Worm (Caenorhabditis elegans) whole organism, L3 larva: Measurements from ENCODE around the gene glr-6.

Source experiments
- ama-1 ChIP-seq: fragments of 150-350 bp; optimal IDR thresholded peaks from 2 replicates; lab custom pipeline; 2018
- ceh-16 ChIP-seq: sonication (generic microtip); optimal IDR thresholded peaks from 2 replicates; lab custom pipeline; 2017; ENCODE audit warnings: missing biosample characterization, missing genetic modification characterization
- mml-1 ChIP-seq: fragments of 150-350 bp; sonication (generic microtip); optimal IDR thresholded peaks from 3 replicates; lab custom pipeline; 2014; ENCODE audit warnings: missing biosample characterization, missing genetic modification characterization
- nhr-12 ChIP-seq: fragments of 150-350 bp; optimal IDR thresholded peaks from 2 replicates; lab custom pipeline; 2014; ENCODE audit warnings: missing biosample characterization, missing genetic modification characterization
- unc-39 ChIP-seq: sonication (generic microtip); optimal IDR thresholded peaks from 4 replicates; lab custom pipeline; 2017; ENCODE audit warnings: missing biosample characterization, missing genetic modification characterization

ce11 chrX:6874723-6875122, 34.2 kb upstream of the glr-6 start, which contains the start of gene F41C6.4:
- TF ChIP-seq ceh-16: no peak
- no peak for TF ChIP-seq unc-39 (tag; lab: Kevin White, UChicago)
- TF ChIP-seq mml-1 (tag; lab: Kevin White, UChicago): no peak
- no peak for TF ChIP-seq ama-1
- TF ChIP-seq nhr-12 (tag; lab: Kevin White, UChicago): no peak
